Worm (Caenorhabditis elegans) whole organism, mixed stage, embryonic: Measurements from ENCODE around the gene raga-1.

Experiments
- M03D4.4 ChIP-seq: sonication (generic microtip); optimal IDR thresholded peaks from 2 replicates; lab custom pipeline; 2017; ENCODE audit warnings: mild to moderate bottlenecking, missing genetic modification characterization, missing compliant biosample characterization
- mab-5 ChIP-seq: fragments of 150-350 bp; optimal IDR thresholded peaks from 2 replicates; lab custom pipeline; 2014; ENCODE audit warnings: missing biosample characterization, missing genetic modification characterization
- nhr-28 ChIP-seq: fragments of 150-350 bp; optimal IDR thresholded peaks from 2 replicates; lab custom pipeline; 2014; ENCODE audit warnings: missing biosample characterization, missing genetic modification characterization
- pha-4 ChIP-seq: fragments of 150-350 bp; optimal IDR thresholded peaks from 2 replicates; lab custom pipeline; 2018; ENCODE audit warnings: missing biosample characterization, missing genetic modification reagents, missing genetic modification characterization
- sem-2 ChIP-seq: fragments of 200-800 bp; sonication (Bioruptor generic); optimal IDR thresholded peaks from 2 replicates; lab custom pipeline; 2018; ENCODE audit warnings: mild to moderate bottlenecking, missing genetic modification characterization, missing compliant biosample characterization
- snpc-4 ChIP-seq: fragments of 150-350 bp; optimal IDR thresholded peaks from 2 replicates; lab custom pipeline; 2014; ENCODE audit warnings: missing biosample characterization, missing genetic modification characterization
- unc-39 ChIP-seq: fragments of 150-350 bp; optimal IDR thresholded peaks from 2 replicates; lab custom pipeline; 2014; ENCODE audit warnings: missing biosample characterization, missing genetic modification characterization

- no peak for TF ChIP-seq mab-5 (tag; lab: Kevin White, UChicago)
- TF ChIP-seq nhr-28 (tag; lab: Kevin White, UChicago), result no peak
- TF ChIP-seq snpc-4 (tag; lab: Kevin White, UChicago), result no peak
- TF ChIP-seq sem-2 (GFP tag; lab: Kevin White, UChicago), result no peak
- no peak for TF ChIP-seq unc-39 (tag; lab: Kevin White, UChicago)
- TF ChIP-seq pha-4 (tag; lab: Kevin White, UChicago), result no peak
- TF ChIP-seq M03D4.4 (tag; lab: Kevin White, UChicago), result no peak
Measured at ce11 chrII:11337497-11338040, 36.4 kb downstream of the raga-1 start, which contains the start of gene sqt-1.
